Worm (Caenorhabditis elegans) whole organism, early embryonic: ENCODE results near the gene srw-17.

ENCODE experiments used
- ama-1 ChIP-seq: fragments of 150-350 bp; optimal IDR thresholded peaks from 2 replicates; lab custom pipeline; 2014
- ceh-13 ChIP-seq: fragments of 200-800 bp; sonication (Bioruptor generic); optimal IDR thresholded peaks from 2 replicates; lab custom pipeline; 2018; ENCODE audit warnings: mild to moderate bottlenecking, missing genetic modification characterization, missing compliant biosample characterization
- pes-1 ChIP-seq: fragments of 200-800 bp; sonication (Bioruptor generic); IDR thresholded peaks from 2 replicates; pipeline ENCODE4 v1.3.6; 2022; ENCODE audit warnings: missing genetic modification reagents, missing genetic modification characterization, missing compliant biosample characterization
- tbx-37 ChIP-seq: fragments of 200-800 bp; sonication (Bioruptor generic); conservative IDR thresholded peaks from 2 replicates; pipeline ENCODE4 v1.3.6; 2022; ENCODE audit warnings: missing genetic modification reagents, missing genetic modification characterization, missing compliant biosample characterization
- tra-4 ChIP-seq: sonication (generic microtip); optimal IDR thresholded peaks from 2 replicates; lab custom pipeline; 2017; ENCODE audit warnings: missing genetic modification characterization, missing compliant biosample characterization

DNA sequence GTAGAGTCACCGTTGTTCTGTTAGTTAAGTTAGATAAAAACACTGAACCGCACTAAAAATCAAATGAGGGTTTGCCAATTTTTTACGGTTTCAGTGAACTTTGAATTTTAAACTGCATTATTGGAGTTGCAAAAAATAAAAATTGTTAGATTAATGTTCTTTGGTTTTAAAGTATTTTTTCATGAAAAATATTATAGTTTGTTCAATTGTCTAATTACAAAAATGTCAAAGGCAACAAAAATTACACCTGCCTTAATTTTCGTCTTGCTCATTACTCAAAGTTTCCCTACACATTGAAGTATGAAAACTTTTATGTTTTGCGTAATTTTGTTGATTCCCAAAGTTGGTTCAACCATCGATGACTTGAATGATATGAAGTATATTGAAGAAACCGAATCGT, 34.0 kb upstream of the srw-17 start, which contains the start of gene irld-62:
- TF ChIP-seq ama-1 (lab: Kevin White, UChicago), result no peak
- no peak for TF ChIP-seq tra-4 (tag; lab: Kevin White, UChicago)
- no peak for TF ChIP-seq ceh-13 (GFP tag; lab: Kevin White, UChicago)
- TF ChIP-seq pes-1 (GFP tag; lab: Robert Waterston, UW), result no peak
- no peak for TF ChIP-seq tbx-37
